Fruit fly (Drosophila melanogaster) whole organism, prepupa: ENCODE data around the gene CG44259.

Experiments used
- CG8119 ChIP-seq: fragments of 200-800 bp; sonication (Bioruptor generic); IDR thresholded peaks from 3 replicates; pipeline ENCODE4 v1.3.6; 2022; ENCODE audit warnings: missing biosample characterization, missing genetic modification characterization
- Hr39 ChIP-seq: fragments of 200-800 bp; sonication (Bioruptor generic); optimal IDR thresholded peaks from 2 replicates; lab custom pipeline; 2016; ENCODE audit warnings: missing biosample characterization, missing genetic modification characterization
- Met ChIP-seq: fragments of 200-800 bp; sonication (Bioruptor generic); optimal IDR thresholded peaks from 3 replicates; lab custom pipeline; 2016; ENCODE audit warnings: missing biosample characterization, missing genetic modification characterization
- OdsH ChIP-seq: fragments of 200-800 bp; sonication (Bioruptor generic); optimal IDR thresholded peaks from 3 replicates; lab custom pipeline; 2016; ENCODE audit warnings: missing biosample characterization, missing genetic modification characterization
- Sox15 ChIP-seq: fragments of 200-800 bp; sonication (Bioruptor generic); optimal IDR thresholded peaks from 3 replicates; lab custom pipeline; 2016; ENCODE audit warnings: missing biosample characterization, missing genetic modification characterization
- cyc ChIP-seq: fragments of 200-800 bp; sonication (Bioruptor generic); optimal IDR thresholded peaks from 3 replicates; lab custom pipeline; 2016; ENCODE audit warnings: missing biosample characterization, missing genetic modification characterization
- fd85E ChIP-seq: fragments of 200-800 bp; sonication (Bioruptor generic); optimal IDR thresholded peaks from 3 replicates; lab custom pipeline; 2016; ENCODE audit warnings: missing biosample characterization, missing genetic modification characterization
- ss ChIP-seq, 2 experiments: fragments of 200-800 bp; sonication (Bioruptor generic); optimal IDR thresholded peaks; 2 replicates in 1 of 2; 3 replicates in 1 of 2; lab custom pipeline; 2017 to 2018; ENCODE audit warnings: mild to moderate bottlenecking in 2 of 2, missing biosample characterization in 2 of 2, missing genetic modification characterization in 2 of 2, moderate library complexity in 1 of 2

- TF ChIP-seq OdsH (GFP tag; lab: Kevin White, UChicago) (no peak), CG8119 (GFP tag; lab: Robert Waterston, UW) (no peak), fd85E (GFP tag; lab: Kevin White, UChicago) (no peak), cyc (no peak), ss (GFP tag; optimal IDR thresholded peaks at IDR 0.05; lab: Kevin White, UChicago) (no peak), Met (GFP tag; lab: Kevin White, UChicago) (no peak), Hr39 (GFP tag; lab: Kevin White, UChicago) (no peak), Sox15 (GFP tag; lab: Kevin White, UChicago) (no peak)
Observed at dm6 chr3R:17251271-17251670, 2.7 kb downstream of the CG44259 start.
